Fruit fly (Drosophila melanogaster): ENCODE data around the gene CG5276.

The CG5276 gene

dm6 chr3R:11460502-11461358 lies 29.2 kb downstream of the CG5276 start, which contains the start of gene PGRP-LB:
Gene PGRP-LB (minus strand): TSS chr3R:11460552.
- no peak for TF ChIP-seq ttk (optimal IDR thresholded peaks at IDR 0.05)

- TF ChIP-seq Myc (optimal IDR thresholded peaks at IDR 0.05) (no peak), Sin3A (optimal IDR thresholded peaks at IDR 0.05) (no peak), insv (optimal IDR thresholded peaks at IDR 0.05) (no peak), psq (optimal IDR thresholded peaks at IDR 0.05) (no peak), h (optimal IDR thresholded peaks at IDR 0.05) (no peak), ttk (optimal IDR thresholded peaks at IDR 0.05) (no peak)
Observed at dm6 chr3R:11467812-11468211, 36.3 kb downstream of the CG5276 start.

- TF ChIP-seq psq (optimal IDR thresholded peaks at IDR 0.05) (no peak), h (optimal IDR thresholded peaks at IDR 0.05) (no peak), Myc (optimal IDR thresholded peaks at IDR 0.05) (no peak), Sin3A (optimal IDR thresholded peaks at IDR 0.05) (no peak), ttk (optimal IDR thresholded peaks at IDR 0.05) (no peak), insv (optimal IDR thresholded peaks at IDR 0.05) (no peak)
Observed at dm6 chr3R:11469745-11470144, 38.2 kb downstream of the CG5276 start.

All from Kc167 (cell line).